Worm (Caenorhabditis elegans) whole organism, late embryonic: Measurements from ENCODE around the gene jmjd-3.3.

Source experiments
- K09A11.1 ChIP-seq: sonication (generic microtip); optimal IDR thresholded peaks from 2 replicates; lab custom pipeline; 2017; ENCODE audit warnings: antibody characterized with exemption, mild to moderate bottlenecking, missing genetic modification characterization, missing compliant biosample characterization; ENCODE audit not compliant: insufficient read depth
- ets-4 ChIP-seq: sonication (generic microtip); optimal IDR thresholded peaks from 2 replicates; lab custom pipeline; 2016; ENCODE audit warnings: missing genetic modification characterization, missing compliant biosample characterization
- gmeb-2 ChIP-seq: sonication (generic microtip); optimal IDR thresholded peaks from 2 replicates; lab custom pipeline; 2016; ENCODE audit warnings: missing genetic modification characterization, inconsistent platforms, missing compliant biosample characterization
- hlh-6 ChIP-seq: sonication (generic microtip); optimal IDR thresholded peaks from 2 replicates; lab custom pipeline; 2016; ENCODE audit warnings: missing genotype, missing genetic modification characterization, missing compliant biosample characterization

ce11 chrX:13387497-13387953 lies 48.7 kb upstream of the jmjd-3.3 start, which contains the start of gene C49F8.3:
- TF ChIP-seq gmeb-2 (tag; lab: Kevin White, UChicago): no peak
- TF ChIP-seq ets-4 (tag; lab: Kevin White, UChicago): no peak
- no peak for TF ChIP-seq hlh-6 (tag; lab: Kevin White, UChicago)
- TF ChIP-seq K09A11.1 (tag; lab: Kevin White, UChicago): no peak
